Worm (Caenorhabditis elegans) whole organism, early embryonic: ENCODE results near the gene srw-43.

Source experiments
- B0310.2 ChIP-seq: sonication (generic microtip); optimal IDR thresholded peaks from 2 replicates; lab custom pipeline; 2016; ENCODE audit warnings: mild to moderate bottlenecking, missing genetic modification characterization, missing compliant biosample characterization
- aly-1 ChIP-seq: sonication (generic microtip); optimal IDR thresholded peaks from 2 replicates; lab custom pipeline; 2016; ENCODE audit warnings: missing genetic modification characterization, missing compliant biosample characterization
- ama-1 ChIP-seq: fragments of 150-350 bp; optimal IDR thresholded peaks from 2 replicates; lab custom pipeline; 2014
- flt-1 ChIP-seq: fragments of 200-800 bp; sonication (Bioruptor generic); IDR thresholded peaks from 2 replicates; pipeline ENCODE4 v1.3.6; 2022; ENCODE audit warnings: missing genetic modification characterization, missing compliant biosample characterization
- hmg-4 ChIP-seq: fragments of 200-800 bp; sonication (Bioruptor generic); optimal IDR thresholded peaks from 2 replicates; lab custom pipeline; 2018; ENCODE audit warnings: mild to moderate bottlenecking, missing genetic modification characterization, missing compliant biosample characterization
- pes-1 ChIP-seq: fragments of 200-800 bp; sonication (Bioruptor generic); IDR thresholded peaks from 2 replicates; pipeline ENCODE4 v1.3.6; 2022; ENCODE audit warnings: missing genetic modification reagents, missing genetic modification characterization, missing compliant biosample characterization
- sea-1 ChIP-seq: fragments of 200-800 bp; sonication (Bioruptor generic); conservative IDR thresholded peaks from 2 replicates; pipeline ENCODE4 v1.3.6; 2022; ENCODE audit warnings: missing genetic modification characterization, missing compliant biosample characterization
- tbx-37 ChIP-seq: fragments of 200-800 bp; sonication (Bioruptor generic); conservative IDR thresholded peaks from 2 replicates; pipeline ENCODE4 v1.3.6; 2022; ENCODE audit warnings: missing genetic modification reagents, missing genetic modification characterization, missing compliant biosample characterization
- tra-4 ChIP-seq: sonication (generic microtip); optimal IDR thresholded peaks from 2 replicates; lab custom pipeline; 2017; ENCODE audit warnings: missing genetic modification characterization, missing compliant biosample characterization

DNA sequence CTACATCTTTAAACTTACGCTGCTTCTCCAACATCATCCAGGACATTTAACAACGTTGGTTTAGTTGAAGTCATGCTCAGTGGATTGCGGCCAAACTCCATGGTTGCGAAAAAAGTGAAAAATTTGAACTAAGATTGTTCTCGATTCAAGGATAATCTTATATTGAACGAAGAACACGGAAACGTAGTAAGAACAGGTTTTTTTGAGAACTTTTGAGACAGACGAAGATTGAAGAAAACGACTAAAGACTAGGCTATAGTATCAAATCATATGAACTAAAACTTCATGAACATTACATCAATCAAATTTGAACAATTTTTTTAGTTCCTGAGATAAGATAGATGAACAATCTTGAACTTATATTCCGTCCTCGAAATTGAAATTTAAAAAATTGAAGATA is 38.7 kb upstream of the srw-43 start, which contains the start of gene W06G6.10:
- TF ChIP-seq ama-1 (lab: Kevin White, UChicago) (no peak), pes-1 (GFP tag; lab: Robert Waterston, UW) (no peak), flt-1 (GFP tag; lab: Robert Waterston, UW) (no peak), tbx-37 (GFP tag; lab: Robert Waterston, UW) (no peak), sea-1 (no peak), tra-4 (tag; lab: Kevin White, UChicago) (no peak), B0310.2 (tag; lab: Kevin White, UChicago) (no peak), aly-1 (tag; lab: Kevin White, UChicago) (no peak), hmg-4 (GFP tag; lab: Kevin White, UChicago) (no peak)
